Fruit fly (Drosophila melanogaster): ENCODE results near the gene CG33281.

The CG33281 gene

DNA sequence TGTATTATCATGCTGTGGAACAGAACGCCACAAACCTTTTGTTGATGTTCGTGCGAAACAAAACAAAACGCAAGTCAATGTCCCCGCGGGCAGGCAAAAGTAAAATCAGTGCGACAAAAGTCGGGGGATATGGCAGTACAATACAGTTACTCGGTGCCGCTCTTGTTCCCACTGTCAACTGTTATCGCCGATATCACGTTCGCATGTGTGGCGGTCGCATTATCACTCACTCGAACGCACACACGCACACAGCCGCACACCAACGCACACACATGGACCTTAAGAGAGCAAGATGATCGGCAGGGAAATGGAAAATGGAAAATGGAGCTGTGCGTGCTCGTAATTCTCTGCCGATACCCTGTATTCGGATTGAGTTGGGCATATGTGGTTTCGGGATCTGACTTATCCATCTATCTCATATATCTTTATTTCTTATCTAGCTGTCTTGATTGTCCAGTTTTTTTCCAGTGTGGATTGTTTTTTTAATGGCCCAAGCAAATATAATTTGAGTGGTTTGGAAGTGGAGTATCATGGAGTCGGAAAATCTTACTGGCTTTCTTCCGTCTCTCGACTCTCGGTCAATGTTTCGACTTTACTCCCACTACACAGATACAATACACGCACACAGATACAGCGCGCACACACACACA, 14.7 kb downstream of the CG33281 start:
- peak; percentile 77 for TF ChIP-seq CG34406 (GFP tag; optimal IDR thresholded peaks at IDR 0.05)
- peak; percentile 68 for TF ChIP-seq fd59A (GFP tag; optimal IDR thresholded peaks at IDR 0.05)
- TF ChIP-seq salr (GFP tag; optimal IDR thresholded peaks at IDR 0.05), result peak; percentile 66 to 79
- TF ChIP-seq svp (GFP tag), result peak; percentile 88
- peak; percentile 75 for TF ChIP-seq Smox (GFP tag; optimal IDR thresholded peaks at IDR 0.05)
- TF ChIP-seq Sox14 (GFP tag; optimal IDR thresholded peaks at IDR 0.05), result peak; percentile 90
- TF ChIP-seq Hr4 (GFP tag; optimal IDR thresholded peaks at IDR 0.05), result peak; percentile 94
- TF ChIP-seq CG6854 (GFP tag; optimal IDR thresholded peaks at IDR 0.05), result peak; percentile 28
- peak; percentile 78 for TF ChIP-seq CG4318 (GFP tag; optimal IDR thresholded peaks at IDR 0.05)
- peak; percentile 48 for TF ChIP-seq CG8632 (GFP tag; optimal IDR thresholded peaks at IDR 0.05)
- TF ChIP-seq CG7368 (GFP tag; optimal IDR thresholded peaks at IDR 0.05), result peak; percentile 86
- TF ChIP-seq CG16779 (tag; optimal IDR thresholded peaks at IDR 0.05), result peak; percentile 62
- peak; percentile 79 for TF ChIP-seq topi (GFP tag; optimal IDR thresholded peaks at IDR 0.05)
- TF ChIP-seq CG6276 (GFP tag; optimal IDR thresholded peaks at IDR 0.05), result peak; percentile 91
- TF ChIP-seq Gug (GFP tag; IDR thresholded peaks at IDR 0.05), result peak; percentile 93
- TF ChIP-seq CG10669 (GFP tag; optimal IDR thresholded peaks at IDR 0.05), result peak; percentile 79
- TF ChIP-seq Eip78C (GFP tag), result peak; percentile 95
- TF ChIP-seq eg (GFP tag; IDR thresholded peaks at IDR 0.05), result peak; percentile 89
- TF ChIP-seq CG11294 (GFP tag; IDR thresholded peaks at IDR 0.05), result peak; percentile 68
- TF ChIP-seq acj6 (GFP tag; optimal IDR thresholded peaks at IDR 0.05), result peak; percentile 88
- TF ChIP-seq fkh (GFP tag; optimal IDR thresholded peaks at IDR 0.05), result no peak
- peak; percentile 91 for TF ChIP-seq CG8119 (GFP tag; IDR thresholded peaks at IDR 0.05)
- peak; percentile 78 for TF ChIP-seq CG11762 (GFP tag; optimal IDR thresholded peaks at IDR 0.05; ENCODE audit: insufficient read depth)
- TF ChIP-seq CG3032 (tag; optimal IDR thresholded peaks at IDR 0.05), result peak; percentile 72
- peak; percentile 89 for TF ChIP-seq pdm3 (GFP tag; optimal IDR thresholded peaks at IDR 0.05)
- TF ChIP-seq Met (GFP tag; optimal IDR thresholded peaks at IDR 0.05), result peak; percentile 75
- TF ChIP-seq spab (GFP tag; optimal IDR thresholded peaks at IDR 0.05), result peak; percentile 66
- peak; percentile 86 for TF ChIP-seq Eip75B (GFP tag; optimal IDR thresholded peaks at IDR 0.05)
- peak; percentile 82 for TF ChIP-seq cyc (GFP tag; optimal IDR thresholded peaks at IDR 0.05)
- TF ChIP-seq esn (GFP tag; optimal IDR thresholded peaks at IDR 0.05), result peak; percentile 80
- TF ChIP-seq CG1621 (tag; optimal IDR thresholded peaks at IDR 0.05), result no peak
- TF ChIP-seq Sox15 (GFP tag; optimal IDR thresholded peaks at IDR 0.05), result peak; percentile 64
- TF ChIP-seq CG3919 (GFP tag; optimal IDR thresholded peaks at IDR 0.05), result peak; percentile 88
- peak; percentile 89 for TF ChIP-seq CG6163 (GFP tag; IDR thresholded peaks at IDR 0.05)
- peak; percentile 84 for TF ChIP-seq CG31627 (GFP tag; optimal IDR thresholded peaks at IDR 0.05)
- peak; percentile 76 for TF ChIP-seq Sox102F (GFP tag; optimal IDR thresholded peaks at IDR 0.05)
- TF ChIP-seq OdsH (GFP tag; optimal IDR thresholded peaks at IDR 0.05), result peak; percentile 91
- no peak for TF ChIP-seq Blimp-1 (GFP tag; optimal IDR thresholded peaks at IDR 0.05)
- TF ChIP-seq dac (GFP tag; optimal IDR thresholded peaks at IDR 0.05), result peak; percentile 70
- peak; percentile 67 for TF ChIP-seq CG8319 (GFP tag; optimal IDR thresholded peaks at IDR 0.05)
- peak; percentile 81 for TF ChIP-seq lz (GFP tag; optimal IDR thresholded peaks at IDR 0.05)
- peak; percentile 43 for TF ChIP-seq dsx (GFP tag; optimal IDR thresholded peaks at IDR 0.05; ENCODE audit: poor library complexity, severe bottlenecking)
- TF ChIP-seq Lpt (GFP tag; optimal IDR thresholded peaks at IDR 0.05), result peak; percentile 89
- peak; percentile 81 for TF ChIP-seq Eip93F (GFP tag; optimal IDR thresholded peaks at IDR 0.05)
- peak; percentile 54 to 71 for TF ChIP-seq ss (GFP tag; optimal IDR thresholded peaks at IDR 0.05)
- TF ChIP-seq fd85E (GFP tag; optimal IDR thresholded peaks at IDR 0.05), result peak; percentile 19
- TF ChIP-seq achi (GFP tag; optimal IDR thresholded peaks at IDR 0.05), result peak; percentile 84
- peak; percentile 64 for TF ChIP-seq CG9139 (GFP tag; optimal IDR thresholded peaks at IDR 0.05)
- TF ChIP-seq CG6808 (GFP tag; optimal IDR thresholded peaks at IDR 0.05), result peak; percentile 70
- peak; percentile 57 for TF ChIP-seq vri (GFP tag; optimal IDR thresholded peaks at IDR 0.05)
- TF ChIP-seq CG11902 (GFP tag; optimal IDR thresholded peaks at IDR 0.05), result peak; percentile 64
